Worm (Caenorhabditis elegans): Measurements from ENCODE around the gene slo-2.
A peak's percentile ranks its signal among the peaks of the same experiment; 100 is the strongest.

Gene slo-2

ce11 chrX:11385916-11386315 lies 19.8 kb downstream of the slo-2 start:
- TF ChIP-seq unc-62 (GFP tag; optimal IDR thresholded peaks at IDR 0.05) (no peak), nhr-25 (tag; optimal IDR thresholded peaks at IDR 0.05) (peak; percentile 1), nhr-23 (tag; optimal IDR thresholded peaks at IDR 0.05) (peak; percentile 26)

DNA sequence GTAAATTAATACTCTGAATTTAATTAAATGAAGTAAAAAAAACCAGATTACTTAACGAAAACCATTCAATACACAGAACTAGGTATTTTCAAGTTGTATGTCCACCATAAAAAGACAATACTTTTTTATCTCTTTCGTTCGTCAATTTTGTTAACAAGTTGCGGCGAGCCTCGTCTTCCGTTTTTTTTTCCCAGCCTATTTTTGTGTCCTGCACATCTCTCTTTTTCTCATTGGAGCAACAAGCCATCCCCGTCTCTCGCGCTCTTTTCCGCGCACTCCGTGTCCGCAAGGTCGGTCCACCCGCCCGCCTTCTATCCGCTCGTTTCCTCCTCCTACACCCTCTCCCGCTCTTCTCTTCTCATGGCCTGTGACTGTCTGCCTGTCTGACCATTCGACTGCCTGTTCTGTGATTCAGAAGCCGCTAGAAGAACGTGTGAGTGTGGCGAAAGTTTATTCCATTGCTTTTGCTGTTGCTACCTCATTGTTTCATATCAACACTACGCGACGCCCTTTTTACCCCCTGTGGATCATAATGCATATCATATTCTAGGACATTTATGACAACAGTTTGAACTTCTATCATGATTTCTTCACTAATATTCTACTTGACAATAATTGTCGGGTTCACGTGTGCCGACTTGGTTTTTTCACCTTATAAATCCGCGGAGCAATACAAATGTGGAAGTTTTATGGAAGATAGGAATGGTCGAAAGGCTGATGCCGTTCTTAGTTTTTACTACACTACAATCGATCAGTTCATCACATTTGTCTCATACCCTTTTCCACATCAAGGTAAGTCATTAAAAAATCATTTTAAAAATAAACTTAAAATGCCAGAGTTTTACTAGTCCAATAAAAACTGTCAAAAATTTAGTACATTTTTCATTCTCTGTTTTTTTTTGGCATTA lies 20.9 kb downstream of the slo-2 start, which contains the start of the genes F08B12.11 and prmn-1:
Gene F08B12.11, plus strand, starts transcription at position 521 of the 908 bp plus-strand sequence.
Gene prmn-1, plus strand, starts transcription at position 551 of the 908 bp plus-strand sequence.
- peak; percentile 31 for TF ChIP-seq nfya-1 (tag; optimal IDR thresholded peaks at IDR 0.05; ENCODE audit: insufficient read depth)
- no peak for TF ChIP-seq ceh-82 (tag; optimal IDR thresholded peaks at IDR 0.05)
- peak; percentile 22 for TF ChIP-seq hmg-11 (tag; optimal IDR thresholded peaks at IDR 0.05)
- peak; percentile 66 for TF ChIP-seq nhr-25 (tag; optimal IDR thresholded peaks at IDR 0.05)

DNA sequence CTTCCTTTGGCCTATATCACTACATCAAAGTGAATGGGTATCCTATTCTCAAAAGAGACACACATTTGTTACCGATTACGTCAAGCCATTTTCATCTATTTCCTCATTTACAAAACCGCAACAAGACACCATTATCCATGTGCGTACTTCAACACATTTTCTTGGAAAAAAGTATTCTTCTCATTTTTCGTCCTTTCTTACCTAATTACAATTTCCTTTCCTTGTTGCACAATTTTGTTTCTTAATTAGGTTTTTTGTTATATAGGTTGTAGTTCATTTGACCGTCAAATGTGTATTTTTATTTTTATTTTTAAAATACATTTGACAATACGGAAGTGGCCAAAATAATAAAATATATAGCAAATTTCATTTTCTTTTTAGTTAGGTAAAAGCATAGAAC lies 22.4 kb downstream of the slo-2 start:
- TF ChIP-seq lsy-12 (tag; optimal IDR thresholded peaks at IDR 0.05): no peak
- peak; percentile 41 for TF ChIP-seq nhr-23 (tag; optimal IDR thresholded peaks at IDR 0.05)

DNA sequence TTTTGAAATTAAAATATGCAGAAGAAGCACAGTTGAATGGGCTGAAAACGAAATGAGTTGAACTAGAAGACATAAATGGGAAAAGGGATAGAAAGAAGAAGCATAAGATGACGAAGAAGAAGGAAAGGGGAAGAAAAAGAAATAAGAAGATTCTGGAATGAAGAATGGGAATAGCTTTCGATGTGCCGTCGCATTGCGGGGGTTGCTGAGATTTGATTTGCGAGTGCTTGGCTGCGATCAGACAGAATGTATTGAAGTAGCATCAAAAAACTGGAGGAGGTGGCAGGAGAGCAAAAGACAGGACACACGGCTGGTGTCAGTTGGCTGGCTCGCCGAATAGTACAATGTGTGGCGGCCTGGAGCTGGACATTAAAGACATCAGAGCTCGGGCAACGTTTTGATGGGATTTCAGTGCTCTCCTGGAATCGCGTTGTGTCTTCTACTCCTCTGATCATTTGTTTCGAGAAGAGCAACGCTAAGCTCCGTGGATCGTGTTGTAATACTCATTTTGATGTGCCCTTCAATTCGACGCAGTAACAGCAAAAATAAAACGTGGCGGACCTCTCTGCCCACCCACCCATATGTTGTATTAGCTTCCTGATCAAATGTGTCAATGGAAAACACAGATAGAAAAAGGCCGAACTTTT lies 26.5 kb downstream of the slo-2 start:
- TF ChIP-seq egl-5 (tag; optimal IDR thresholded peaks at IDR 0.05): peak; percentile 0
- TF ChIP-seq fkh-10 (GFP tag; optimal IDR thresholded peaks at IDR 0.05): peak; percentile 20
- peak; percentile 34 for TF ChIP-seq nfya-1 (tag; optimal IDR thresholded peaks at IDR 0.05; ENCODE audit: insufficient read depth)
- peak; percentile 22 for TF ChIP-seq lin-39 (tag; optimal IDR thresholded peaks at IDR 0.05)
- TF ChIP-seq jun-1 (tag; optimal IDR thresholded peaks at IDR 0.05): no peak
- TF ChIP-seq ama-1 (optimal IDR thresholded peaks at IDR 0.05): no peak
- TF ChIP-seq zag-1 (tag; optimal IDR thresholded peaks at IDR 0.05): no peak

- TF ChIP-seq nhr-237 (tag; optimal IDR thresholded peaks at IDR 0.05): no peak
These were observed 28.4 kb downstream of the slo-2 start, which contains the start of gene tni-1 for ce11 chrX:11377370-11377769. tni-1 (minus strand) TSS chrX:11377470.

DNA sequence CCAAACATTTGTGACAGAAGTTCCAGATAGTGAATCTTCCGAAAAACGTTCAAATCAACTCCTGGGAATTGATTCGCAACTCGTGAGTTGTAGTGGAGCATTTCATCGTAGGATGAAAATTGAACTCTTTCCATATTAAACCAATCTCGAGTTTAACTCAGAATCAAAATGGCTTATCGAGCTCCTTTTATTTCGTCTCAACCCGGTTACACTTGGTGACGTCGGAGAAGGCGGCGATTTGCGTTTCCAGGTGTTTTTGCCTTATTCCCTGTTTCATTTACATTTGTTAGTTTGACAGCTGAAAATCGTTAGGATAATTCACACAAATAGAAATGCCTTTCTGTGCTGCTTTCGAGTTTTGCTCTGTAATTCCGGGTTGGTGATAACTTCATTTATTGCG lies 30.2 kb downstream of the slo-2 start, which contains the start of gene F42E11.3:
Gene F42E11.3, minus strand, starts transcription at position 101 of the 400 bp plus-strand sequence.
- TF ChIP-seq egl-27 (tag; optimal IDR thresholded peaks at IDR 0.05): no peak
- no peak for TF ChIP-seq nhr-237 (tag; optimal IDR thresholded peaks at IDR 0.05)
- TF ChIP-seq daf-12 (tag; optimal IDR thresholded peaks at IDR 0.05): no peak
- no peak for TF ChIP-seq unc-62 (GFP tag; optimal IDR thresholded peaks at IDR 0.05)

- TF ChIP-seq ztf-4 (tag; optimal IDR thresholded peaks at IDR 0.05) (no peak), jun-1 (tag; optimal IDR thresholded peaks at IDR 0.05) (no peak), skn-1 (tag; optimal IDR thresholded peaks at IDR 0.05) (no peak), fkh-10 (GFP tag; optimal IDR thresholded peaks at IDR 0.05) (no peak), sea-2 (GFP tag; optimal IDR thresholded peaks at IDR 0.05) (no peak), elt-3 (tag; optimal IDR thresholded peaks at IDR 0.05) (no peak), mml-1 (tag; optimal IDR thresholded peaks at IDR 0.05) (no peak), nfya-1 (tag; optimal IDR thresholded peaks at IDR 0.05; ENCODE audit: insufficient read depth) (no peak), aly-2 (tag; optimal IDR thresholded peaks at IDR 0.05) (no peak)
These were observed 35.6 kb downstream of the slo-2 start for ce11 chrX:11370090-11370489.

DNA sequence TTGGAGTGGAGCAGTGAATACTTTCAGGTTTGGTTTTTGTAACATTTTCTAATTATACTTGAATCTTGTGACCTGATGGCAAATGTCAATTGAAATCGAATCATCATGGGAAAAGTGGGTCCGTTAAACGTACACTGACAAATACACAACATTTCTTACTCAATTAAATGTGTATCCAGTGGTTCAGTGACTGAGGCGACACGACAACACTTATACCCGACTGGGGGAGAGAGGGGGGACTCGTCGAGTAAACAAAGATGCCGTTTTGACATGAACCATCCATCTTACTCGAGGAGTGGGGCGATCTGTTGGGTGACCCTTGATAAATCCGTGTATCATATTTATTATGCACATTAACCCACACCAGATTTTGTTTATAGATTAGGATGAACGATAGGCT lies 36.9 kb downstream of the slo-2 start:
- TF ChIP-seq egl-5 (tag; optimal IDR thresholded peaks at IDR 0.05) (peak; percentile 90), lin-39 (tag; optimal IDR thresholded peaks at IDR 0.05) (peak; percentile 81), mml-1 (tag; optimal IDR thresholded peaks at IDR 0.05) (no peak), lin-15B (tag; optimal IDR thresholded peaks at IDR 0.05) (no peak)
